Worm (Caenorhabditis elegans) whole organism, L1 larva: ENCODE measurements around the gene C17G1.2.

Experiments
- C16A3.4 ChIP-seq: fragments of 150-350 bp; optimal IDR thresholded peaks from 2 replicates; lab custom pipeline; 2014; ENCODE audit warnings: missing biosample characterization, missing genetic modification characterization
- Y116A8C.19 ChIP-seq: sonication (generic microtip); optimal IDR thresholded peaks from 2 replicates; lab custom pipeline; 2016; ENCODE audit warnings: missing compliant biosample characterization, missing genetic modification characterization, borderline replicate concordance
- aha-1 ChIP-seq: fragments of 150-350 bp; optimal IDR thresholded peaks from 2 replicates; lab custom pipeline; 2014; ENCODE audit warnings: missing biosample characterization, missing genetic modification characterization
- aly-2 ChIP-seq: fragments of 150-350 bp; optimal IDR thresholded peaks from 2 replicates; lab custom pipeline; 2014; ENCODE audit warnings: missing biosample characterization, missing genetic modification characterization
- ceh-82 ChIP-seq, 3 experiments: fragments of 150-350 bp in 1 of 3; sonication (generic microtip) in 2 of 3; optimal IDR thresholded peaks; 2 replicates each; lab custom pipeline; 2014 to 2017; ENCODE audit warnings: missing biosample characterization in 3 of 3, missing genetic modification characterization in 3 of 3
- ceh-90 ChIP-seq: sonication (generic microtip); optimal IDR thresholded peaks from 2 replicates; lab custom pipeline; 2016; ENCODE audit warnings: missing genetic modification characterization, missing compliant biosample characterization
- ces-1 ChIP-seq: fragments of 150-350 bp; optimal IDR thresholded peaks from 2 replicates; lab custom pipeline; 2014; ENCODE audit warnings: missing biosample characterization, missing genetic modification reagents, missing genetic modification characterization
- dpl-1 ChIP-seq, 3 experiments: fragments of 150-350 bp in 2 of 3; sonication (generic microtip) in 1 of 3; optimal IDR thresholded peaks; 2 replicates each; lab custom pipeline; 2014 to 2017; ENCODE audit warnings: missing biosample characterization in 3 of 3, missing genetic modification characterization in 3 of 3, missing genetic modification reagents in 3 of 3
- efl-3 ChIP-seq: fragments of 200-800 bp; sonication (Bioruptor generic); optimal IDR thresholded peaks from 2 replicates; lab custom pipeline; 2018; ENCODE audit warnings: mild to moderate bottlenecking, missing genetic modification characterization, missing compliant biosample characterization
- egl-13 ChIP-seq: sonication (generic microtip); optimal IDR thresholded peaks from 2 replicates; lab custom pipeline; 2016; ENCODE audit warnings: missing genotype, missing genetic modification reagents, missing genetic modification characterization, missing compliant biosample characterization
- elt-3 ChIP-seq, 6 experiments: fragments of 150-350 bp in 1 of 6; sonication (generic microtip); optimal IDR thresholded peaks; 2 replicates each; lab custom pipeline; 2017 to 2018; ENCODE audit warnings: missing biosample characterization in 6 of 6, missing genetic modification characterization in 6 of 6, inconsistent platforms in 1 of 6
- fos-1 ChIP-seq: fragments of 150-350 bp; optimal IDR thresholded peaks from 2 replicates; lab custom pipeline; 2014; ENCODE audit warnings: missing biosample characterization, missing genetic modification characterization
- grh-1 ChIP-seq: fragments of 200-800 bp; sonication (Bioruptor generic); IDR thresholded peaks from 2 replicates; pipeline ENCODE4 v1.3.6; 2022; ENCODE audit warnings: missing genetic modification reagents, missing genetic modification characterization, missing compliant biosample characterization
- hlh-17 ChIP-seq: fragments of 200-800 bp; sonication (Bioruptor generic); optimal IDR thresholded peaks from 2 replicates; lab custom pipeline; 2018; ENCODE audit warnings: missing genetic modification characterization, mild to moderate bottlenecking, missing compliant biosample characterization, moderate library complexity, borderline replicate concordance
- hlh-4 ChIP-seq: sonication (generic microtip); optimal IDR thresholded peaks from 2 replicates; lab custom pipeline; 2016; ENCODE audit warnings: mild to moderate bottlenecking, missing genetic modification characterization, missing compliant biosample characterization
- hpl-2 ChIP-seq: fragments of 150-350 bp; optimal IDR thresholded peaks from 2 replicates; lab custom pipeline; 2014; ENCODE audit warnings: missing biosample characterization, missing genetic modification reagents, missing genetic modification characterization
- jun-1 ChIP-seq: fragments of 150-350 bp; optimal IDR thresholded peaks from 2 replicates; lab custom pipeline; 2014; ENCODE audit warnings: missing biosample characterization, missing genetic modification reagents, missing genetic modification characterization
- lin-13 ChIP-seq: fragments of 150-350 bp; optimal IDR thresholded peaks from 2 replicates; lab custom pipeline; 2014; ENCODE audit warnings: missing biosample characterization, missing genetic modification reagents, missing genetic modification characterization
- lin-14 ChIP-seq: fragments of 200-800 bp; sonication (Bioruptor generic); optimal IDR thresholded peaks from 2 replicates; lab custom pipeline; 2018; ENCODE audit warnings: mild to moderate bottlenecking, missing genetic modification characterization, moderate library complexity, missing compliant biosample characterization
- lin-15B ChIP-seq: fragments of 150-350 bp; sonication (generic microtip); optimal IDR thresholded peaks from 3 replicates; lab custom pipeline; 2014; ENCODE audit warnings: missing biosample characterization, missing genetic modification characterization
- lin-35 ChIP-seq, 2 experiments: fragments of 150-350 bp; optimal IDR thresholded peaks; 2 replicates each; lab custom pipeline; 2014; ENCODE audit warnings: missing biosample characterization in 2 of 2, missing genetic modification characterization in 2 of 2, missing genetic modification reagents in 2 of 2
- lin-39 ChIP-seq: fragments of 150-350 bp; optimal IDR thresholded peaks from 2 replicates; lab custom pipeline; 2014; ENCODE audit warnings: missing biosample characterization, missing genetic modification reagents, missing genetic modification characterization
- lsy-2 ChIP-seq, 2 experiments: fragments of 150-350 bp; optimal IDR thresholded peaks; 2 replicates each; lab custom pipeline; 2014; ENCODE audit warnings: missing biosample characterization in 2 of 2, missing genetic modification characterization in 2 of 2
- mab-9 ChIP-seq: fragments of 200-800 bp; sonication (Bioruptor generic); IDR thresholded peaks from 2 replicates; pipeline ENCODE4 v1.3.6; 2022; ENCODE audit warnings: missing genetic modification reagents, missing genetic modification characterization, missing compliant biosample characterization
- mdl-1 ChIP-seq, 2 experiments: fragments of 150-350 bp; optimal IDR thresholded peaks; 2 replicates each; lab custom pipeline; 2014 to 2017; ENCODE audit warnings: missing biosample characterization in 2 of 2, missing genetic modification characterization in 2 of 2, inconsistent platforms in 1 of 2
- nhr-19 ChIP-seq: fragments of 200-800 bp; sonication (Bioruptor generic); conservative IDR thresholded peaks from 2 replicates; pipeline ENCODE4 v1.3.6; 2022; ENCODE audit warnings: missing genetic modification characterization, missing compliant biosample characterization
- nhr-20 ChIP-seq: sonication (generic microtip); optimal IDR thresholded peaks from 2 replicates; lab custom pipeline; 2016; ENCODE audit warnings: mild to moderate bottlenecking, missing genetic modification characterization, missing compliant biosample characterization
- nhr-71 ChIP-seq: sonication (generic microtip); optimal IDR thresholded peaks from 2 replicates; lab custom pipeline; 2016; ENCODE audit warnings: mild to moderate bottlenecking, missing genetic modification characterization, moderate library complexity, missing compliant biosample characterization
- nhr-77 ChIP-seq: fragments of 150-350 bp; optimal IDR thresholded peaks from 2 replicates; lab custom pipeline; 2014; ENCODE audit warnings: missing biosample characterization, missing genetic modification characterization
- nhr-84 ChIP-seq: sonication (generic microtip); optimal IDR thresholded peaks from 2 replicates; lab custom pipeline; 2017; ENCODE audit warnings: missing biosample characterization, missing genetic modification characterization
- nhr-85 ChIP-seq: sonication (generic microtip); peaks from one replicate; lab custom pipeline; 2016; ENCODE audit warnings: missing genetic modification characterization, inconsistent platforms, missing compliant biosample characterization
- pqm-1 ChIP-seq: sonication (generic microtip); optimal IDR thresholded peaks from 3 replicates; lab custom pipeline; 2017; ENCODE audit warnings: missing biosample characterization, missing genetic modification characterization
- rnt-1 ChIP-seq: sonication (generic microtip); optimal IDR thresholded peaks from 2 replicates; lab custom pipeline; 2016; ENCODE audit warnings: mild to moderate bottlenecking, missing genetic modification characterization, moderate library complexity, missing compliant biosample characterization
- snpc-4 ChIP-seq: fragments of 150-350 bp; optimal IDR thresholded peaks from 2 replicates; lab custom pipeline; 2014; ENCODE audit warnings: missing biosample characterization, missing genetic modification characterization
- snu-23 ChIP-seq: sonication (generic microtip); optimal IDR thresholded peaks from 2 replicates; lab custom pipeline; 2016; ENCODE audit warnings: missing genetic modification characterization, missing compliant biosample characterization
- sox-4 ChIP-seq: sonication (generic microtip); optimal IDR thresholded peaks from 2 replicates; lab custom pipeline; 2016; ENCODE audit warnings: missing genetic modification characterization, missing compliant biosample characterization
- sptf-1 ChIP-seq: fragments of 150-350 bp; optimal IDR thresholded peaks from 2 replicates; lab custom pipeline; 2014; ENCODE audit warnings: missing biosample characterization, missing genetic modification characterization
- swsn-7 ChIP-seq: sonication (generic microtip); optimal IDR thresholded peaks from 2 replicates; lab custom pipeline; 2016; ENCODE audit warnings: missing genetic modification characterization, missing compliant biosample characterization
- tbx-2 ChIP-seq: sonication (generic microtip); optimal IDR thresholded peaks from 2 replicates; lab custom pipeline; 2016; ENCODE audit warnings: missing genetic modification characterization, missing compliant biosample characterization
- xbp-1 ChIP-seq: sonication (generic microtip); optimal IDR thresholded peaks from 2 replicates; lab custom pipeline; 2016; ENCODE audit warnings: missing genetic modification characterization, missing compliant biosample characterization
- zag-1 ChIP-seq: fragments of 150-350 bp; optimal IDR thresholded peaks from 2 replicates; lab custom pipeline; 2014; ENCODE audit warnings: missing biosample characterization, missing genetic modification characterization
- zip-4 ChIP-seq: fragments of 200-800 bp; sonication (Bioruptor generic); optimal IDR thresholded peaks from 2 replicates; lab custom pipeline; 2018; ENCODE audit warnings: mild to moderate bottlenecking, missing genetic modification characterization, moderate library complexity, missing compliant biosample characterization

The C17G1.2 gene

DNA sequence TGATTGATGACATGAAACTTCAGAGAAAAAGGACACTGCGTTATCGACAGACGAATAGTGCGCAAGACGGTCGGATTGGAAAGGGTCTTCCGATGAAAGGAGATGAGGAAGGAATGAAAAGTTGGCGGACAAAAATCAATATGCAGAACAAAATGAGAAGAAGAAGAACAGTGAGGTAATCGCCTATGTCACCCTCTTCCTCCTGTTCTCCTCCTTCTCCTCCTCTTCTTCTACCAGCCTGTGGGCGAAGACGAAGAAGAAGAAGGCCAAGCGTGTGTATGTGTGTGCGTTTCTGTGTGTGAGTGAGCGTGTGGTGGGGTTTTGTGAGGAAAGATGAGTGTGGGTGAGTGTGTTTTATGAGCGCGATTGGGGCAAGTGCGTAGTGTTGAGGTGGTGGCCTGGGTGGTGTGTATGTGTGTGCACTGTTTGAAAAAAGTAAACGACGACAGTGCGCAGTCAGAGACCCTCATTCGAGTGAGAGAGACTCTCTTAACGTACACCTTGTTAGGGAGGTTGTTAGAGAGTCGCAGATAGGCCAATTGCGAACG, 10.9 kb downstream of the C17G1.2 start, which contains the start of gene tsp-21 (continued):
- TF ChIP-seq lin-14 (GFP tag; lab: Kevin White, UChicago): peak; percentile 94
- TF ChIP-seq rnt-1: peak; percentile 73
- no peak for TF ChIP-seq ceh-90 (tag; lab: Kevin White, UChicago)
- TF ChIP-seq lin-13: peak; percentile 67
- TF ChIP-seq Y116A8C.19 (tag; lab: Kevin White, UChicago): no peak
- TF ChIP-seq nhr-77 (tag; lab: Kevin White, UChicago): peak; percentile 77
- no peak for TF ChIP-seq nhr-84 (tag; lab: Kevin White, UChicago)
- peak; percentile 62 for TF ChIP-seq xbp-1 (tag; lab: Kevin White, UChicago)
- TF ChIP-seq lin-35 (GFP tag; optimal IDR thresholded peaks at IDR 0.05; lab: Kevin White, UChicago): peak; percentile 46 to 82
- TF ChIP-seq pqm-1 (tag; lab: Kevin White, UChicago): no peak
- peak in 2 of 3 experiments; percentile 12 to 87 for TF ChIP-seq ceh-82 (tag; optimal IDR thresholded peaks at IDR 0.05; lab: Kevin White, UChicago)
- TF ChIP-seq zag-1: no peak
- TF ChIP-seq nhr-19 (GFP tag; lab: Robert Waterston, UW): peak; percentile 57
- TF ChIP-seq mab-9: no peak
- TF ChIP-seq elt-3 (tag; optimal IDR thresholded peaks at IDR 0.05; lab: Kevin White, UChicago): peak in 3 of 6 experiments; percentile 18 to 74 (median 38)
- peak; percentile 76 for TF ChIP-seq fos-1 (tag; lab: Kevin White, UChicago)
- peak; percentile 59 for TF ChIP-seq tbx-2 (tag; lab: Kevin White, UChicago)
- TF ChIP-seq efl-3 (GFP tag; lab: Kevin White, UChicago): no peak
- TF ChIP-seq lsy-2 (tag; optimal IDR thresholded peaks at IDR 0.05; lab: Kevin White, UChicago): peak; percentile 28 to 78
- TF ChIP-seq egl-13 (tag; lab: Kevin White, UChicago): no peak
- peak; percentile 82 for TF ChIP-seq jun-1 (tag; lab: Kevin White, UChicago)
- TF ChIP-seq dpl-1 (GFP tag; optimal IDR thresholded peaks at IDR 0.05; lab: Kevin White, UChicago): peak; percentile 6 to 46 (median 21)
- TF ChIP-seq nhr-20 (tag; lab: Kevin White, UChicago): peak; percentile 80
- no peak for TF ChIP-seq snpc-4
- TF ChIP-seq C16A3.4 (tag; lab: Kevin White, UChicago): peak; percentile 90
- peak in 1 of 2 experiments; percentile 71 for TF ChIP-seq mdl-1 (tag; optimal IDR thresholded peaks at IDR 0.05; lab: Kevin White, UChicago)
- TF ChIP-seq lin-39 (tag; lab: Kevin White, UChicago): no peak
- no peak for TF ChIP-seq ces-1 (GFP tag; lab: Kevin White, UChicago)
- no peak for TF ChIP-seq sox-4 (tag; lab: Kevin White, UChicago)
- 0 out of 2 replicates have a peak, but pooled peaks have one; percentile 9 for TF ChIP-seq grh-1 (GFP tag; lab: Robert Waterston, UW)
- no peak for TF ChIP-seq aly-2 (tag; lab: Kevin White, UChicago)
- TF ChIP-seq lin-15B (tag; lab: Kevin White, UChicago): no peak
- TF ChIP-seq aha-1 (tag; lab: Kevin White, UChicago): no peak
- peak; percentile 13 for TF ChIP-seq hpl-2 (GFP tag; lab: Kevin White, UChicago)
- TF ChIP-seq nhr-85: peak; percentile 95
- TF ChIP-seq swsn-7: peak; percentile 66
- no peak for TF ChIP-seq sptf-1 (tag; lab: Kevin White, UChicago)
- TF ChIP-seq nhr-71 (tag; lab: Kevin White, UChicago): peak; percentile 77
- no peak for TF ChIP-seq hlh-17
- TF ChIP-seq hlh-4 (tag; lab: Kevin White, UChicago): no peak
- TF ChIP-seq snu-23: peak; percentile 91
- no peak for TF ChIP-seq zip-4
